Worm (Caenorhabditis elegans) whole organism, L4 larva: ENCODE data around the gene B0495.5.
A peak's percentile ranks its signal among the peaks of the same experiment; 100 is the strongest.

ENCODE experiments used
- D1046.2 ChIP-seq: fragments of 200-800 bp; sonication (Bioruptor generic); IDR thresholded peaks from 2 replicates; pipeline ENCODE4 v1.3.6; 2022; ENCODE audit warnings: missing genetic modification characterization, missing compliant biosample characterization
- F37D6.2 ChIP-seq: sonication (generic microtip); optimal IDR thresholded peaks from 2 replicates; lab custom pipeline; 2016; ENCODE audit warnings: mild to moderate bottlenecking, missing genetic modification characterization, missing compliant biosample characterization
- F49E8.2 ChIP-seq: sonication (generic microtip); optimal IDR thresholded peaks from 2 replicates; lab custom pipeline; 2016; ENCODE audit warnings: missing compliant biosample characterization, mild to moderate bottlenecking, missing genetic modification characterization, borderline replicate concordance
- R02D3.7 ChIP-seq: fragments of 150-350 bp; sonication (generic microtip); optimal IDR thresholded peaks from 3 replicates; lab custom pipeline; 2014; ENCODE audit warnings: missing biosample characterization, missing genetic modification characterization
- Y48G9A.11 ChIP-seq: fragments of 200-800 bp; sonication (Bioruptor generic); IDR thresholded peaks from 2 replicates; pipeline ENCODE4 v1.3.6; 2022; ENCODE audit warnings: missing genetic modification reagents, missing genetic modification characterization, missing compliant biosample characterization
- aha-1 ChIP-seq: fragments of 150-350 bp; peaks from one replicate; lab custom pipeline; 2014; ENCODE audit warnings: missing biosample characterization, missing genetic modification characterization
- ama-1 ChIP-seq: fragments of 150-350 bp; optimal IDR thresholded peaks from 2 replicates; lab custom pipeline; 2014; ENCODE audit warnings: inconsistent platforms, mixed read lengths
- arid-1 ChIP-seq: fragments of 200-800 bp; sonication (Bioruptor generic); conservative IDR thresholded peaks from 2 replicates; pipeline ENCODE4 v1.3.6; 2022; ENCODE audit warnings: missing genetic modification reagents, missing genetic modification characterization, missing compliant biosample characterization
- ceh-20 ChIP-seq: fragments of 200-800 bp; sonication (Bioruptor generic); IDR thresholded peaks from 2 replicates; pipeline ENCODE4 v1.3.6; 2022; ENCODE audit warnings: missing genetic modification reagents, missing genetic modification characterization, missing compliant biosample characterization
- ceh-28 ChIP-seq: fragments of 150-350 bp; optimal IDR thresholded peaks from 2 replicates; lab custom pipeline; 2014; ENCODE audit warnings: missing biosample characterization, missing genetic modification reagents, missing genetic modification characterization
- ctbp-1 ChIP-seq: fragments of 200-800 bp; sonication (Bioruptor generic); IDR thresholded peaks from 2 replicates; pipeline ENCODE4 v1.3.6; 2022; ENCODE audit warnings: missing genetic modification reagents, missing genetic modification characterization, missing compliant biosample characterization
- dmd-6 ChIP-seq: fragments of 200-800 bp; sonication (Bioruptor generic); IDR thresholded peaks from 2 replicates; pipeline ENCODE4 v1.3.6; 2022; ENCODE audit warnings: missing genetic modification reagents, missing genetic modification characterization, missing compliant biosample characterization
- dmd-8 ChIP-seq: fragments of 200-800 bp; sonication (Bioruptor generic); IDR thresholded peaks from 2 replicates; pipeline ENCODE4 v1.3.6; 2022; ENCODE audit warnings: missing genetic modification characterization, missing compliant biosample characterization
- dpl-1 ChIP-seq: fragments of 150-350 bp; optimal IDR thresholded peaks from 2 replicates; lab custom pipeline; 2014; ENCODE audit warnings: missing biosample characterization, missing genetic modification reagents, missing genetic modification characterization
- fkh-10 ChIP-seq: fragments of 150-350 bp; optimal IDR thresholded peaks from 2 replicates; lab custom pipeline; 2014; ENCODE audit warnings: missing biosample characterization, missing genetic modification reagents, missing genetic modification characterization
- fos-1 ChIP-seq: fragments of 150-350 bp; optimal IDR thresholded peaks from 2 replicates; lab custom pipeline; 2014; ENCODE audit warnings: missing biosample characterization, missing genetic modification characterization
- hlh-30 ChIP-seq: sonication (generic microtip); optimal IDR thresholded peaks from 2 replicates; lab custom pipeline; 2017; ENCODE audit warnings: antibody characterized with exemption, mild to moderate bottlenecking, missing genetic modification characterization, missing compliant biosample characterization; ENCODE audit not compliant: insufficient read depth
- lim-7 ChIP-seq: fragments of 200-800 bp; sonication (Bioruptor generic); IDR thresholded peaks from 2 replicates; pipeline ENCODE4 v1.3.6; 2022; ENCODE audit warnings: missing genetic modification characterization, missing compliant biosample characterization
- lin-29 ChIP-seq: fragments of 200-800 bp; sonication (Bioruptor generic); IDR thresholded peaks from 2 replicates; pipeline ENCODE4 v1.3.6; 2022; ENCODE audit warnings: missing genetic modification reagents, missing genetic modification characterization, missing compliant biosample characterization
- lin-38 ChIP-seq: fragments of 200-800 bp; sonication (Bioruptor generic); IDR thresholded peaks from 2 replicates; pipeline ENCODE4 v1.3.6; 2022; ENCODE audit warnings: missing genetic modification reagents, missing genetic modification characterization, missing compliant biosample characterization
- lin-39 ChIP-seq: fragments of 150-350 bp; optimal IDR thresholded peaks from 2 replicates; lab custom pipeline; 2014; ENCODE audit warnings: missing biosample characterization, missing genetic modification reagents, missing genetic modification characterization
- madf-5 ChIP-seq, 2 experiments: fragments of 200-800 bp; sonication (Bioruptor generic); IDR thresholded peaks; 2 replicates each; pipeline ENCODE4 v1.3.6; 2022; ENCODE audit warnings: missing compliant biosample characterization in 2 of 2, missing genetic modification characterization in 2 of 2
- mdl-1 ChIP-seq, 2 experiments: fragments of 150-350 bp in 1 of 2; sonication (generic microtip) in 1 of 2; optimal IDR thresholded peaks; 2 replicates each; lab custom pipeline; 2014 to 2017; ENCODE audit warnings: missing biosample characterization in 2 of 2, missing genetic modification characterization in 2 of 2
- mep-1 ChIP-seq: fragments of 150-350 bp; sonication (generic microtip); optimal IDR thresholded peaks from 3 replicates; lab custom pipeline; 2014; ENCODE audit warnings: missing biosample characterization, missing genetic modification characterization
- mes-2 ChIP-seq: sonication (generic microtip); optimal IDR thresholded peaks from 2 replicates; lab custom pipeline; 2016; ENCODE audit warnings: missing genotype, mild to moderate bottlenecking, missing genetic modification characterization, missing compliant biosample characterization; ENCODE audit not compliant: poor library complexity, severe bottlenecking
- mxl-3 ChIP-seq: fragments of 200-800 bp; sonication (Bioruptor generic); optimal IDR thresholded peaks from 2 replicates; lab custom pipeline; 2018; ENCODE audit warnings: mild to moderate bottlenecking, missing genetic modification characterization, missing compliant biosample characterization
- nhr-11 ChIP-seq: fragments of 150-350 bp; optimal IDR thresholded peaks from 2 replicates; lab custom pipeline; 2014; ENCODE audit warnings: missing biosample characterization, missing genetic modification characterization
- nhr-111 ChIP-seq: fragments of 200-800 bp; sonication (Bioruptor generic); optimal IDR thresholded peaks from 2 replicates; lab custom pipeline; 2018; ENCODE audit warnings: mild to moderate bottlenecking, missing genetic modification characterization, missing compliant biosample characterization
- nhr-237 ChIP-seq: sonication (generic microtip); optimal IDR thresholded peaks from 2 replicates; lab custom pipeline; 2017; ENCODE audit warnings: missing biosample characterization, missing genetic modification characterization
- nhr-25 ChIP-seq: sonication (generic microtip); optimal IDR thresholded peaks from 2 replicates; lab custom pipeline; 2017; ENCODE audit warnings: missing genetic modification characterization, mild to moderate bottlenecking, missing compliant biosample characterization, antibody characterized with exemption, moderate library complexity, borderline replicate concordance; ENCODE audit not compliant: insufficient read depth
- nhr-48 ChIP-seq: sonication (generic microtip); optimal IDR thresholded peaks from 2 replicates; lab custom pipeline; 2016; ENCODE audit warnings: mild to moderate bottlenecking, missing genetic modification characterization, missing compliant biosample characterization
- nhr-6 ChIP-seq: fragments of 150-350 bp; optimal IDR thresholded peaks from 2 replicates; lab custom pipeline; 2014; ENCODE audit warnings: missing biosample characterization, missing genetic modification characterization
- nhr-77 ChIP-seq: fragments of 150-350 bp; optimal IDR thresholded peaks from 2 replicates; lab custom pipeline; 2014; ENCODE audit warnings: missing biosample characterization, missing genetic modification characterization
- pha-4 ChIP-seq, 2 experiments: fragments of 150-350 bp in 1 of 2; fragments of 200-800 bp in 1 of 2; sonication (Bioruptor generic) in 1 of 2; IDR thresholded peaks in 1 of 2; optimal IDR thresholded peaks in 1 of 2; 2 replicates each; pipeline versions ENCODE4 v1.3.6 to Lab custom; 2014 to 2022; ENCODE audit warnings: missing genetic modification characterization in 2 of 2, missing genetic modification reagents in 2 of 2, missing biosample characterization in 1 of 2, missing compliant biosample characterization in 1 of 2
- set-16 ChIP-seq: fragments of 200-800 bp; sonication (Bioruptor generic); IDR thresholded peaks from 2 replicates; pipeline ENCODE4 v1.3.6; 2022; ENCODE audit warnings: missing genetic modification reagents, missing genetic modification characterization, missing compliant biosample characterization
- spr-3 ChIP-seq: fragments of 200-800 bp; sonication (Bioruptor generic); optimal IDR thresholded peaks from 2 replicates; lab custom pipeline; 2018; ENCODE audit warnings: mild to moderate bottlenecking, missing genetic modification characterization, missing compliant biosample characterization
- tag-97 ChIP-seq: fragments of 200-800 bp; sonication (Bioruptor generic); IDR thresholded peaks from 2 replicates; pipeline ENCODE4 v1.3.6; 2022; ENCODE audit warnings: missing genetic modification characterization, missing compliant biosample characterization
- unc-130 ChIP-seq: sonication (generic microtip); optimal IDR thresholded peaks from 2 replicates; lab custom pipeline; 2016; ENCODE audit warnings: missing genetic modification reagents, missing genetic modification characterization, missing compliant biosample characterization
- unc-39 ChIP-seq: sonication (generic microtip); optimal IDR thresholded peaks from 2 replicates; lab custom pipeline; 2017; ENCODE audit warnings: missing biosample characterization, missing genetic modification characterization
- unc-62 ChIP-seq, 3 experiments: fragments of 150-350 bp in 1 of 3; sonication (generic microtip); optimal IDR thresholded peaks in 2 of 3; peaks in 1 of 3; 1 replicate in 1 of 3; 2 replicates in 2 of 3; lab custom pipeline; 2014 to 2017; ENCODE audit warnings: missing biosample characterization in 3 of 3, missing genetic modification characterization in 3 of 3, missing genetic modification reagents in 3 of 3, missing genotype in 1 of 3
- zfp-3 ChIP-seq: fragments of 200-800 bp; sonication (Bioruptor generic); conservative IDR thresholded peaks from 2 replicates; pipeline ENCODE4 v1.3.6; 2022; ENCODE audit warnings: missing genetic modification reagents, missing genetic modification characterization, missing compliant biosample characterization

The B0495.5 gene

DNA sequence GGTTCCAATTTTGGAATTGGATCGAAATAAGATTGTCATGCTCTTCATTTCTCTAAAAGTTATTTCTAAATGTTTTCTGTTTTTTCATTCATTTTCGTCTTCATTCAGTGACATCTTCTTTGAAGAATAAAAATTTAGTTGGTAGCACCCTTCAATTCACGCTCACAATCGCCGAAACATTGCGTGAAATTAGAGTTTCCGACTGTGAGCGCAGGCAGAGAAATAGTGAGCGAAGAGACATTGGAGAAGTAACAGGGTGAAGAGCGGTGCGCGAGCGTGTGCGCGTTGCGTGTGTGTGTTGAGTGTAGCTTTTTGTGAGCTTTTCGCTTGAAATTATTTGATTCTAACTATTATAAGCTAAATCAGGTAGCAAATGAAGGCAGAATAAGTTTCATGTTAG lies 28.9 kb downstream of the B0495.5 start (continued):
- TF ChIP-seq set-16 (GFP tag; lab: Robert Waterston, UW) (no peak), dpl-1 (peak; percentile 18), lim-7 (GFP tag; lab: Robert Waterston, UW) (no peak), ctbp-1 (GFP tag; lab: Robert Waterston, UW) (no peak), D1046.2 (GFP tag; lab: Robert Waterston, UW) (no peak), mdl-1 (tag; optimal IDR thresholded peaks at IDR 0.05; lab: Kevin White, UChicago) (peak in 1 of 2 experiments; percentile 34), F37D6.2 (tag; lab: Kevin White, UChicago) (no peak), nhr-48 (tag; lab: Kevin White, UChicago) (no peak), ceh-28 (tag; lab: Kevin White, UChicago) (no peak), spr-3 (no peak), Y48G9A.11 (GFP tag; lab: Robert Waterston, UW) (no peak)

DNA sequence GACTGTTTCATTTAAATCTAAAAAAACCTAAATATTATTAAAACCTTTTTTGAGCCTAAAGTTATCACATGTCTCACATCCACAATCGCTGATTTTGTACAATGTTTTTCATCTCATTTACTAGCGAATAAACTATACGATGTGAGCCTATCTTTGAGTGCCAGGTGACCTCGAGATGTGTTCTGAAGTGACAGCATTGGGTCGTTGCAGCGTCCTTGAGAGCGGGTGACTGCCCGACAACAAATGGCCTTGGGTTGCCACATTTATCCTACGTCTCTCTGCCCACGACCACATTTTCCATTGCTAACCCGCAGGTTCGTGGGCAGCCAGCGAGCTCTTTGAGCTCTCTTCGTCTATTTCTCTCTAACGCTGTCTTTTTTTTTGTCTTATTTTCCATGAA lies 31.3 kb downstream of the B0495.5 start, which contains the start of gene lir-2:
Gene lir-2 (plus strand): TSS at position 301 of the 400 bp plus-strand sequence.
- TF ChIP-seq mep-1 (tag; lab: Kevin White, UChicago) (peak; percentile 17), nhr-48 (tag; lab: Kevin White, UChicago) (no peak), dmd-8 (no peak), fos-1 (tag; lab: Kevin White, UChicago) (no peak), unc-39 (no peak), hlh-30 (peak; percentile 17), lin-39 (tag; lab: Kevin White, UChicago) (no peak)

DNA sequence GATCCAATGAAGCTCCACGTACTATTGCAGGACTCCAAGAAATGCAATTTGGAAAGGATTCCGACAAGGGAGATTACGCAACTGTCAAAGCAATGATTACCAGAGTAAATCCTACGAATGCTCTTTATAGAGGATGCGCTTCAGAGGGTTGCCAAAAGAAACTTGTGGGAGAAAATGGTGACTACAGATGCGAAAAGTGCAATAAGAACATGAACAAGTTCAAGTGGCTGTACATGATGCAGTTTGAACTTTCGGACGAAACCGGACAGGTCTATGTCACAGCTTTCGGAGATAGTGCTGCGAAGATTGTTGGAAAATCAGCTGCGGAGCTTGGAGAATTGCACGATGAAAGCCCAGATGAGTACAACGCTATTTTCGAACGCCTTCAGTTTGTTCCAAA lies 32.0 kb downstream of the B0495.5 start:
- TF ChIP-seq nhr-237 (tag; lab: Kevin White, UChicago) (no peak), tag-97 (GFP tag; lab: Robert Waterston, UW) (no peak), unc-62 (GFP tag; optimal IDR thresholded peaks at IDR 0.05 in 1 of 2; lab: Kevin White, UChicago) (peak in 1 of 2 experiments; percentile 95), unc-62 (tag; optimal IDR thresholded peaks at IDR 0.05; lab: Kevin White, UChicago) (no peak), nhr-6 (tag; lab: Kevin White, UChicago) (no peak), ceh-20 (no peak), nhr-77 (tag; lab: Kevin White, UChicago) (no peak), aha-1 (tag; lab: Kevin White, UChicago) (peak; percentile 88), nhr-25 (tag; lab: Kevin White, UChicago) (no peak), F49E8.2 (tag; lab: Kevin White, UChicago) (no peak), arid-1 (no peak), dmd-6 (GFP tag; lab: Robert Waterston, UW) (no peak)

DNA sequence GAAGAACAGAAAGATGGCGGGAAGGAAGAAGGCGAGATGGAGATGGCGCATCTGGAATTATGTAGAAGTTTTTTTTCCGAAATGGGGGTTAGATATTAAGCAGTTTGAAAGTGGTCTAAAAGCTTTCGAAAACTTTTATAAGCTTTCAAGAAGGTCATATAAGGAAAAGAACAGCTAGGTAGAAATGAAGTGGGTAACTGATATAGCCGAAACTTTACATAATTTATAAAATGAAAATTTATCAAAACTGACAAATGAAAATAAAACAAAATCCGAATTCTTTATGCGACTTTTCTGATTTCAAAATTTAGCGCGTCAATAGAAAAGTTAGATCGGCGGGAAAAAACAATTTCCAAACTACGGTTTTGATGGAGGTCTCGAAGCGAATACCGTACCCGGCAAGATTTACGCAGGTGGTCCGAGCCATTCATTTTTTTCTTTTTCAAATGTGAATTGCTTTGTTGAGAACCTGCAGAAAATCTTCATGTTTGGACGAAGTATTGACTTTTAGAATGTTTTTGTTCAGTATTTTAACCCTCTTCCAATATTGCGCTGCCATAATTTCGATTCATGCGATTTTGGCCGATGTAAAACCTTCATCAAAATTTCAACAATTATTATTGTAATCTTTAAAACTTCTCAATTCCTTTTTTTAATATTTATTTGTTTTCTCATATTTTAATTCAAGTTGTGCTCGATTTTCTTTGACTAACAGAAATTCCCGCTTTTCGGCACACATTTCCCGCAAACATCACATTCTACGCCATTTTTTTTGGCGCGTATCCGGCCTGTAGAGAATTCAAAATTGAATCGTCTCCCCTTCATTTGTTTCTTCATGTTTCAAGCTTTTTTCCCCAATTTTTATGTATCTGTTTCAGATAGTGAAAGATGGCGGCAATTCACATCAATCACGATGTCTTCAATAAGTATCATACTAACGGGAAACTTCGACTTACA lies 34.3 kb downstream of the B0495.5 start, which contains the start of the genes F18A1.7 and rpa-1:
Gene F18A1.7 (minus strand): TSS at position 51 of the 957 bp plus-strand sequence.
Gene rpa-1 (plus strand): TSS at position 879 of the 957 bp plus-strand sequence.
- TF ChIP-seq fkh-10 (GFP tag; lab: Kevin White, UChicago): no peak
- TF ChIP-seq mep-1 (tag; lab: Kevin White, UChicago): no peak
- TF ChIP-seq unc-130 (GFP tag; lab: Kevin White, UChicago): peak; percentile 72
- TF ChIP-seq lin-38 (GFP tag; lab: Robert Waterston, UW): peak; percentile 68
- no peak for TF ChIP-seq fos-1 (tag; lab: Kevin White, UChicago)
- TF ChIP-seq madf-5 (GFP tag; IDR thresholded peaks at IDR 0.05; lab: Robert Waterston, UW): no peak
- TF ChIP-seq nhr-6 (tag; lab: Kevin White, UChicago): no peak
- no peak for TF ChIP-seq ama-1 (lab: Kevin White, UChicago)
- no peak for TF ChIP-seq pha-4 (GFP tag; IDR thresholded peaks at IDR 0.05; lab: Robert Waterston, UW)
- no peak for TF ChIP-seq pha-4 (tag; optimal IDR thresholded peaks at IDR 0.05; lab: Kevin White, UChicago)
- no peak for TF ChIP-seq unc-39
- TF ChIP-seq Y48G9A.11 (GFP tag; lab: Robert Waterston, UW): peak; percentile 43; the same call in 1 of the 2 replicates
- TF ChIP-seq nhr-11 (tag; lab: Kevin White, UChicago): no peak
- TF ChIP-seq mxl-3 (GFP tag; lab: Kevin White, UChicago): no peak
- peak; percentile 44 for TF ChIP-seq F49E8.2 (tag; lab: Kevin White, UChicago)
- TF ChIP-seq arid-1: no peak
- no peak for TF ChIP-seq lin-29 (GFP tag; lab: Robert Waterston, UW)
- peak; percentile 58 for TF ChIP-seq R02D3.7 (tag; lab: Kevin White, UChicago)
- TF ChIP-seq tag-97 (GFP tag; lab: Robert Waterston, UW): no peak
- TF ChIP-seq aha-1 (tag; lab: Kevin White, UChicago): peak; percentile 88
- no peak for TF ChIP-seq nhr-111 (GFP tag; lab: Kevin White, UChicago)
- TF ChIP-seq zfp-3 (GFP tag; lab: Robert Waterston, UW): no peak
- peak; percentile 55 for TF ChIP-seq mes-2 (tag; lab: Kevin White, UChicago)
